Worm (Caenorhabditis elegans) whole organism, midembryonic: ENCODE results near the gene srw-109.

Source experiments
- T22C8.4 ChIP-seq: fragments of 200-800 bp; sonication (Bioruptor generic); IDR thresholded peaks from 2 replicates; pipeline ENCODE4 v1.3.6; 2022; ENCODE audit warnings: missing genetic modification characterization, missing compliant biosample characterization
- cog-1 ChIP-seq: sonication (generic microtip); optimal IDR thresholded peaks from 2 replicates; lab custom pipeline; 2016; ENCODE audit warnings: missing genetic modification characterization, missing compliant biosample characterization
- flt-1 ChIP-seq: fragments of 200-800 bp; sonication (Bioruptor generic); IDR thresholded peaks from 2 replicates; pipeline ENCODE4 v1.3.6; 2022; ENCODE audit warnings: missing genetic modification characterization, missing compliant biosample characterization
- klf-2 ChIP-seq: fragments of 200-800 bp; sonication (Bioruptor generic); conservative IDR thresholded peaks from 2 replicates; pipeline ENCODE4 v1.3.6; 2022; ENCODE audit warnings: missing genetic modification reagents, missing genetic modification characterization, missing compliant biosample characterization
- med-1 ChIP-seq: sonication (generic microtip); optimal IDR thresholded peaks from 2 replicates; lab custom pipeline; 2017; ENCODE audit warnings: missing genetic modification characterization, mild to moderate bottlenecking, missing compliant biosample characterization, antibody characterized with exemption, missing genetic modification reagents; ENCODE audit not compliant: insufficient read depth
- ref-1 ChIP-seq: fragments of 200-800 bp; sonication (Bioruptor generic); conservative IDR thresholded peaks from 2 replicates; pipeline ENCODE4 v1.3.6; 2022; ENCODE audit warnings: missing genetic modification reagents, missing genetic modification characterization, missing compliant biosample characterization
- tab-1 ChIP-seq: fragments of 200-800 bp; sonication (Bioruptor generic); IDR thresholded peaks from 2 replicates; pipeline ENCODE4 v1.3.6; 2022; ENCODE audit warnings: missing genetic modification characterization, missing compliant biosample characterization
- ztf-23 ChIP-seq: fragments of 200-800 bp; sonication (Bioruptor generic); IDR thresholded peaks from 2 replicates; pipeline ENCODE4 v1.3.6; 2022; ENCODE audit warnings: missing genetic modification reagents, missing genetic modification characterization, missing compliant biosample characterization
- ztf-29 ChIP-seq: fragments of 200-800 bp; sonication (Bioruptor generic); IDR thresholded peaks from 2 replicates; pipeline ENCODE4 v1.3.6; 2022; ENCODE audit warnings: missing genetic modification reagents, missing genetic modification characterization, missing compliant biosample characterization

srw-109 gene

DNA sequence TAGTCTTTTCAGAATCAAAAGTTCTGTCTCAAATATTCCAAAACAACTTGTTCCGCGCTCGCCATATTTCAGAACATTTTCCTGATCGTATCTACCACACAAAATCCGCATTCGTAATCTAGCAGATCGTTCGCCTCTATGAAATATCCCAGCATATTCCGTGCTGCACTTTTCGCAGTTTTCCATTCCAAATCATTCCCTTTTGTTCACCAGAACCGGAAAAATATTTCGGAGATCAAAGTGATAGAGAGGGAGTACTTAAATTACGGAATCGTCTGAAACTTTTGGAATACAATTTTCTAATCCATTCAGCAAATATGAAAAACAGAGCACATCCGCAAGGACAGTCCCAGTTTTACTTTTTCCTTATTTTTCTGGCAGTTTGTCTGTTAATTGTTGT, 20.9 kb downstream of the srw-109 start, which contains the start of gene K06H6.1:
Gene K06H6.1, plus strand, starts transcription at position 301 of the 400 bp plus-strand sequence.
- TF ChIP-seq tab-1 (GFP tag; lab: Robert Waterston, UW) (no peak), T22C8.4 (GFP tag; lab: Robert Waterston, UW) (no peak), flt-1 (GFP tag; lab: Robert Waterston, UW) (no peak), ztf-23 (GFP tag; lab: Robert Waterston, UW) (no peak), ztf-29 (GFP tag; lab: Robert Waterston, UW) (no peak), med-1 (GFP tag; lab: Kevin White, UChicago) (no peak), cog-1 (tag; lab: Kevin White, UChicago) (no peak), klf-2 (no peak), ref-1 (GFP tag; lab: Robert Waterston, UW) (no peak)

DNA sequence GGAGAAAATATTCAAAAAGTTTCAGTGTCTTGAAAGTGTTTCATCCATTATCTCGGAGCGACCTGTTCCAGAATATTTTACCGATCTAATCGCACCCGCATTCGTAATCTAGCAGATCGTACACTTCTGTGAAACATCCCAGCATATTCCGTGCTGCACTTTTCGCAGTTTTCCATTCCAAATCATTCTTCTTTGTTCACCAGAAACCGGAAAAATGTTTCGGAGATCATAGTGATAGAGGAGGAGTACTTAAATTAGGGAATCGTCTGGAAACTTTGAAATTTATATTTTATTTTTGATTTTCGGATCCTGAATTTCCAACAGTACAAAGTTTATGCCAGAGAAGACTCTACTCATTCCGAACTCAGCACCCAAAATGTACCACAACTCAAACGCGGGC, 23.3 kb downstream of the srw-109 start, which contains the start of gene K06H6.2:
Gene K06H6.2, plus strand, starts transcription at position 301 of the 400 bp plus-strand sequence.
- TF ChIP-seq cog-1 (tag; lab: Kevin White, UChicago) (no peak), ztf-29 (GFP tag; lab: Robert Waterston, UW) (no peak), med-1 (GFP tag; lab: Kevin White, UChicago) (no peak), flt-1 (GFP tag; lab: Robert Waterston, UW) (no peak), ztf-23 (GFP tag; lab: Robert Waterston, UW) (no peak), klf-2 (no peak), ref-1 (GFP tag; lab: Robert Waterston, UW) (no peak)

DNA sequence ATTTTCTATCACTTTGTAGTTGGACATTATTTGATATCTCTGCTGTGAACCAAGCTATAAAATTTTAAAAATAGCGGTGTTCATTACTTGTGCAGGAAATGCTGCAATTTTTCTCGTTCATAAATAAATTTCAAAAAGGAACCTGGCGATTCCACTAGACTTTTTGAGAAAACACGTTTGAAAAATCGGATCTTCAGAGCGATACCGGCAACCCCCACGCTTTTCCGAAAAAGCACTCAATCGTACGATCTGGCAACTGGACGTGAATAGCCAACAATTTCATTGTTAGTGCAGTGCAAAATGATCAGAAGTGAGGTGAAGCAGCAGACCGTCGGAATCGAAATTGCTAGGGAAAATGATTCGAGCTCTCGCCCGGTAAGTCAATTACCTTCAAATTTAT, 27.1 kb downstream of the srw-109 start, which contains the start of gene nstp-7:
Gene nstp-7, plus strand, starts transcription at position 301 of the 400 bp plus-strand sequence.
- TF ChIP-seq cog-1 (tag; lab: Kevin White, UChicago) (no peak), ref-1 (GFP tag; lab: Robert Waterston, UW) (no peak), med-1 (GFP tag; lab: Kevin White, UChicago) (no peak), ztf-29 (GFP tag; lab: Robert Waterston, UW) (no peak), T22C8.4 (GFP tag; lab: Robert Waterston, UW) (no peak), ztf-23 (GFP tag; lab: Robert Waterston, UW) (no peak)

DNA sequence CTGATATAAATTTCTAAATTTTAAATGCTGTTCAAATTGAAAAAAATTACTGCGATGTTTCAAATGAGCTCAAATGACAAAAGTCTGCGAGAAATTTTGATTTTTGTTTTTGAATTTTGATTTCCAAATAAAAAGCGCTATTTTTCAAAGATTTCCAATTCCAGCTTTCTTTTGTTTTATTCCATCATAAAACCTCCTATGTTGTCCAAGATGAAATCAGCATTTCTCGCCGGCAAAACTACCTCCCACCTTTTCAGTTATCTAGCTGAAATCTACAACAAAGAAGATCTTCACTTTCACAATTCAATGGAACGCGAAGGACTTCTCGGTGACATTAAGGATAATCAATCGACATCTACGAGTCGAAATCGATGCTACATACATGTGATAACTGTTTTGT, 29.8 kb downstream of the srw-109 start, which contains the start of gene K06H6.4:
Gene K06H6.4, plus strand, starts transcription at position 301 of the 400 bp plus-strand sequence.
- TF ChIP-seq klf-2 (no peak), cog-1 (tag; lab: Kevin White, UChicago) (no peak), T22C8.4 (GFP tag; lab: Robert Waterston, UW) (no peak), med-1 (GFP tag; lab: Kevin White, UChicago) (no peak), flt-1 (GFP tag; lab: Robert Waterston, UW) (no peak), ztf-29 (GFP tag; lab: Robert Waterston, UW) (no peak), ztf-23 (GFP tag; lab: Robert Waterston, UW) (no peak), ref-1 (GFP tag; lab: Robert Waterston, UW) (no peak), tab-1 (GFP tag; lab: Robert Waterston, UW) (no peak)

DNA sequence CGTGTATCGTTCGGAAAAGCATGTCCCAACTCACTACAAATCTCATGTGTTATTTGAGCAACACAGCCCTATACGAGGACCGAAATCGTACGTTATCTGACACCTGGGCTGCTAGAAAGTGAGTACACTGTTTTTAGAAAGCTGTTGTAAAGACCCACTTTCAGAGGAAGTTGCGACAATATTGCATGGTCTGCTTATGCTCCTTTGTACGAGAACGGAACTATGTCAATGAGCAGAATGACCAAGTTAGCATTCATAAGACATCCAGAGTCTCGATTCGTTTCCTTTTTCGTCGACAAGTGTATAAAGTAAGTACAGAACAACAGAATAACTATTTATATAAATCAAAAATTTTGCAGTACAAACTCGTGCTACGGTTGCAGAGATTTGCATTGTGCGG, 31.8 kb downstream of the srw-109 start:
- no peak for TF ChIP-seq med-1 (GFP tag; lab: Kevin White, UChicago)
- no peak for TF ChIP-seq ztf-29 (GFP tag; lab: Robert Waterston, UW)
- no peak for TF ChIP-seq cog-1 (tag; lab: Kevin White, UChicago)
- no peak for TF ChIP-seq ztf-23 (GFP tag; lab: Robert Waterston, UW)
- no peak for TF ChIP-seq flt-1 (GFP tag; lab: Robert Waterston, UW)

DNA sequence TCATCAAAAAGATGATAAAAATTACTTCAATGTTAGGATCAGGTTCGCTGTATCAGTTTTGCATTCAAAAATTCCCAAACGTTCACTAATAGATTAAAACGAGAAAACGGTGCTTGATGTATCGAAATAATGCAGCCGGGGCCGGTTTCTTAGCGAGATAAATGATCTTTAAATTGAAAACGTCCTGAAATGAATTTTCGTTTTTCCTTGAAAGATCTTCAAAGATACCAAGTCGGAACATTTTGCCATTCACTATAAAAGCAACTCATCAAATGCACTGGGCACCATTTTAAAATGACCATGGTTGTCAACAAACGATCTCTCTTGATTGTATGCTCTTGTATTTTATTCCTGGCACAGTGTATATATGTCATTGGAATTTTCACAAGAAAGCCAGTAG, 32.7 kb downstream of the srw-109 start, which contains the start of gene K06H6.5:
Gene K06H6.5, plus strand, starts transcription at position 301 of the 400 bp plus-strand sequence.
- TF ChIP-seq ref-1 (GFP tag; lab: Robert Waterston, UW): no peak

DNA sequence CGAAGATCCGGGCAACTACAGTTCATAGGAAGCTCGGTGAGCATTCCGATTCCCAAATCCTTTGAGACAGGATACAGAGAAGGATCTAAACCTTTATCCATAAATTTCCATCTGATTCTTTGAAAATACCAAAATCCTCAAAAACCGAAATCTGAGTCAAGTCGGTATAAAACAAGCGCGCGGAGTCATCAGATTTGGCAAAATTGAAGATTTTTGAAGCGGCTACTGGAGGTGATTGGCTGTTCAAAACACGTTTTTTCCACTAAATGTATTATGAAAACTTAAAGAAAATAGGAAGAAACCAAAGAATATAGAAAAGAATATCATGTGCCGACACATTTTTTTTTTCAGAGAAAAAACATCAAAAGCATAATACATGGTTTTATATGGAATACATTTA, 34.1 kb downstream of the srw-109 start, which contains the start of gene C14C6.13:
Gene C14C6.13, minus strand, starts transcription at position 101 of the 400 bp plus-strand sequence.
- TF ChIP-seq ref-1 (GFP tag; lab: Robert Waterston, UW) (no peak), ztf-29 (GFP tag; lab: Robert Waterston, UW) (no peak)

DNA sequence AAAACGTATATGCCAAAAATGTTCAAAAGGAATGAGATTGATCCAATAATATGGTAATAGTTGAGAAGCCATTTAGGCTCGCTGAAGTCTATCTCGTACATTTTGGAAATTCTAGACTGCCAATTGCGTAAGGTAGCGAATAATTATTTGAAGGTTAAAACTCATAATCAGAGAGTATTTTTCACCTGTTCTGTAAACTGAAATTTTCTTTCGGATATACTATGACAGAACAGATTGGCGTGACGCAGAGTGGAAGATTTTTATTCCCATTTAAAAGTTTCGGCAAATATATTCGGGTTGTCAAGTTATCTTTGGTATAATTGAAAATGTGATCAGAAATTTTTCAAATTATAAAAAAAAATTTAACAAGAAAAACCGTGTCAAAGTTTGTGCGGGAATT, 40.6 kb downstream of the srw-109 start, which contains the start of gene sri-72:
Gene sri-72, minus strand, starts transcription at position 101 of the 400 bp plus-strand sequence.
- no peak for TF ChIP-seq klf-2
- TF ChIP-seq ztf-29 (GFP tag; lab: Robert Waterston, UW): no peak
- no peak for TF ChIP-seq cog-1 (tag; lab: Kevin White, UChicago)

DNA sequence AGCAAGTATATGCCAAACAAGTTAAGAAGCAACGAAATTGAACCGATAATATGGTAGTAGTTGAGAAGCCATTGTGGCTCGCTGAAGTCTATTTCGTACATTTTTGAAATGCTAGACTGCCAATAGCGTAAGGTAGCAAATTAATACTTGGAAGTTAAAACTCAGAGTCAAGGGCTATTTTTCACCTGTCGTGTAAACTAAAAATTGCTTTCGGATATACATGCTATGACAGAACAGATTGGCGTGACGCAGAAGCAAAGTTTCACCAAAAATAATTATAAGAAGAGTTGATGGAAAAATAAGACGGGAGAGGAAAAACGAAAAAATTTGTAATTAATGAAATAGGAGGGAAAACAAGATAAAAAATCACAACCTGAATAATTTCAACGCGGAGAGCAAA, 42.8 kb downstream of the srw-109 start, which contains the start of gene sri-73:
Gene sri-73, minus strand, starts transcription at position 101 of the 400 bp plus-strand sequence.
- TF ChIP-seq klf-2: no peak
- no peak for TF ChIP-seq ref-1 (GFP tag; lab: Robert Waterston, UW)
- TF ChIP-seq ztf-23 (GFP tag; lab: Robert Waterston, UW): no peak
- TF ChIP-seq cog-1 (tag; lab: Kevin White, UChicago): no peak
- no peak for TF ChIP-seq flt-1 (GFP tag; lab: Robert Waterston, UW)
- no peak for TF ChIP-seq tab-1 (GFP tag; lab: Robert Waterston, UW)
- TF ChIP-seq T22C8.4 (GFP tag; lab: Robert Waterston, UW): no peak
- no peak for TF ChIP-seq ztf-29 (GFP tag; lab: Robert Waterston, UW)
- no peak for TF ChIP-seq med-1 (GFP tag; lab: Kevin White, UChicago)

DNA sequence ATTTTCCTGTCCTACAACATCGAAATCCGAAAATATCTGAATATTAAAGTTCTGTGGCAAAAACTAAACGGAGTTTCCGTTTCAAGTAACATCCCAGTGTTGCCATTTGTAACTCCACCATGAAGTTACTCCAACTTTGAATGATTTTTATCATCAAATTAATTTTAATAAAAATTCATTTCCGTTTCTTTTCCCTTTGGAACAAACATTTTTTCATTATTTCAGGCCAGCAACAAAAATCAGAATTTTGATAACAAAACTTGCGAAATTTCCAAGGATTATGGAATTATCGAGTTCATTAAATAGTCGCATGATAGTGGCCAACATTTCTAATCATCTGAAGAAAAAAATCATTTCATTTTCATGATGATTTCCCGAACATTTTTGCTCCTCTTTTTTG, 45.9 kb downstream of the srw-109 start, which contains the start of gene C14C6.2:
Gene C14C6.2, plus strand, starts transcription at position 301 of the 400 bp plus-strand sequence.
- TF ChIP-seq tab-1 (GFP tag; lab: Robert Waterston, UW) (no peak), ref-1 (GFP tag; lab: Robert Waterston, UW) (no peak), med-1 (GFP tag; lab: Kevin White, UChicago) (no peak), T22C8.4 (GFP tag; lab: Robert Waterston, UW) (no peak), cog-1 (tag; lab: Kevin White, UChicago) (no peak), ztf-29 (GFP tag; lab: Robert Waterston, UW) (no peak), ztf-23 (GFP tag; lab: Robert Waterston, UW) (no peak), flt-1 (GFP tag; lab: Robert Waterston, UW) (no peak), klf-2 (no peak)
